Worm (Caenorhabditis elegans): ENCODE measurements around the gene C47E8.1.

The C47E8.1 gene

DNA sequence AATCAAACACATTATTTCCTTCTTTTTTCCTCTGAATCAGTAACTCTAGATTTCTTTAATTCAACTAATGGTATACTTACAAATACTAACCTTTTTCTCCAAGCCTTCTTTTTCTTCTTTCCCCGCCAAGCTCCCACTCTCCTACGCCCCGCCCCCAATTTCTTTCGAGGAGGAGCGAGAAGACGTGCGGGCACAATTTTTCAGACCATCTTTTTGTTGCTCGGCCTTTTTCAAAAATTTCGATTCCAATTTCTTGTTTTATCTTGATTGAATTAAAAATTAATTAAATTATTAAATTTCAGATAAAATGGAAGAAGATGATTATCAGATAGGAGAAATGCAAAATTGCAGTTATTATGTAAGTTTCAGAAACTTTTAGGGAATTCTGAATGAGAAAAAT is 14.2 kb downstream of the C47E8.1 start, which contains the start of gene C47E8.3:
Gene C47E8.3 (plus strand): TSS at position 301 of the 400 bp plus-strand sequence.
- TF ChIP-seq F39B2.1 (GFP tag; IDR thresholded peaks at IDR 0.05) (no peak), sptf-2 (GFP tag; optimal IDR thresholded peaks at IDR 0.05) (no peak), lsl-1 (GFP tag; optimal IDR thresholded peaks at IDR 0.05) (no peak), madf-8 (GFP tag; conservative IDR thresholded peaks at IDR 0.05) (no peak), tbp1 (GFP tag; optimal IDR thresholded peaks at IDR 0.05) (no peak), F55B11.4 (tag; optimal IDR thresholded peaks at IDR 0.05; ENCODE audit: borderline replicate concordance, insufficient read depth) (no peak), lag-1 (GFP tag; IDR thresholded peaks at IDR 0.05) (no peak), ekl-4 (GFP tag; IDR thresholded peaks at IDR 0.05) (no peak), unc-130 (GFP tag; optimal IDR thresholded peaks at IDR 0.05) (no peak), pha-4 (tag; optimal IDR thresholded peaks at IDR 0.05) (no peak), attf-5 (GFP tag; optimal IDR thresholded peaks at IDR 0.05) (no peak), snpc-3.4 (tag; optimal IDR thresholded peaks at IDR 0.05) (no peak), snpc-1.1 (tag; optimal IDR thresholded peaks at IDR 0.05; ENCODE audit: insufficient read depth) (no peak), mxl-1 (tag; optimal IDR thresholded peaks at IDR 0.05) (no peak), F57C9.4 (tag; optimal IDR thresholded peaks at IDR 0.05) (no peak), F57A8.1 (GFP tag; optimal IDR thresholded peaks at IDR 0.05) (no peak), Y53F4B.3 (GFP tag; IDR thresholded peaks at IDR 0.05) (no peak), egl-18 (GFP tag; IDR thresholded peaks at IDR 0.05) (no peak), attf-6 (GFP tag; IDR thresholded peaks at IDR 0.05) (no peak), ccch-3 (GFP tag; optimal IDR thresholded peaks at IDR 0.05) (no peak)

DNA sequence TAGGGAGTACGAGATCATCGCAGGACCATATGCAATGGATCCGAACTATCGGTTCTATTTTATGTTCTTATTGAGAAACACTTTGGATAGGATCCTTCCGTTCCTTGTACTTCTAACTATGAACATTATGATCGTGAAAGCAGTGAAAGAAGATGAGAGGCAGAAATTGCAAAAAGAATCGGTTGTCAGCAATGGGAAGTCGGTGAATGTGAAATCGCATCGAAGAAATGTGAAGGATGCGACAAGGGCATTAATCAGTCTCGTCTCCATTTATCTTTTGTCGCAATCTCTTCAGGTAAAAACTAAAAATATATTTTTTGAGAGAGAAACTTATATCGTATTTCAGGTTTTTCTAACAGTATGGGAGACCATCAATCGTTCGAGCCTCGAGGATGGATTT is 17.0 kb downstream of the C47E8.1 start:
- TF ChIP-seq F57C9.4 (tag; optimal IDR thresholded peaks at IDR 0.05), result no peak
- TF ChIP-seq nhr-179 (tag; optimal IDR thresholded peaks at IDR 0.05), result no peak
- no peak for TF ChIP-seq egrh-3 (GFP tag; IDR thresholded peaks at IDR 0.05)

DNA sequence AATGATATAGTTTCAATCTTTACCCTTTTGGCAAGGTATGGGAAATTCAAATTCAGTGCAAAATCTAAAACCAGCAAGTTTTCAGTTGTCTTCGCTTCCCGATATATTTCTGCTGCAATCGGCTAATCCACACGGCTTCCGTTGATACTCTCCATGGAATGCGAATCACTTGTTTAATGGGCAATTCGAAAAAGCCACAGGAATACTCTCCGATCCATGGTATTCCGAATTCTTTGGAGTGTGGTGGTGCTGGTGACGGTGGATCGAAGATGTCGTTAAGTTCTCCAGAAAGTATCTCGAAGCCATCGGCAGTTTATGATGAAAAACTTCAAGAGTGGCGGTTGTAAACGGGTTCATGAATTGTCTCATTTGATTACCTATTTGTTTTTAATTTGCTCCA is 17.5 kb downstream of the C47E8.1 start:
- TF ChIP-seq nfyb-1 (GFP tag; IDR thresholded peaks at IDR 0.05) (0 out of 2 replicates have a peak, but pooled peaks have one; percentile 40), hsf-1 (GFP tag; IDR thresholded peaks at IDR 0.05) (0 out of 2 replicates have a peak, but pooled peaks have one; percentile 23), snpc-1.3 (tag; optimal IDR thresholded peaks at IDR 0.05; ENCODE audit: insufficient read depth) (no peak), dox-1 (GFP tag; IDR thresholded peaks at IDR 0.05) (0 out of 2 replicates have a peak, but pooled peaks have one; percentile 4), mcd-1 (GFP tag; IDR thresholded peaks at IDR 0.05) (no peak)

DNA sequence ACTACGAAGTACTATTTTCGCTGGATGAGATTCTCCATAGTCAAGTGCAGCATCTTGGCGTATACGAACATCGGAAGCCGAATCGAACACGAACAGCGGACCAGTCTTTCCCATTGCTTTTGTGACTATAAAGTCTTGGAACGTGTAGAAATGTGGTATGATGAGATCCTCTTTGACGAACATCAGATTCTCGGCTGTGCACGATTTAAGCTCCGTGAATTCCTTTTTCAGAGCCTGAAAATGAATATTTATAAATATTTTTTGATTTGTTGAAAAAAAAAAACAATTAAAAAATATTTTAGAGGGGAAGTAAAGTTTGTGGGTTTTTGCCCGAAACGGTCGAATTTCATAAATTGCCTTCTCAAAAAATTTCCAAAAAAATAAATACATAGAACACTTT is 18.1 kb downstream of the C47E8.1 start:
- no peak for TF ChIP-seq repo-1 (tag; optimal IDR thresholded peaks at IDR 0.05)

DNA sequence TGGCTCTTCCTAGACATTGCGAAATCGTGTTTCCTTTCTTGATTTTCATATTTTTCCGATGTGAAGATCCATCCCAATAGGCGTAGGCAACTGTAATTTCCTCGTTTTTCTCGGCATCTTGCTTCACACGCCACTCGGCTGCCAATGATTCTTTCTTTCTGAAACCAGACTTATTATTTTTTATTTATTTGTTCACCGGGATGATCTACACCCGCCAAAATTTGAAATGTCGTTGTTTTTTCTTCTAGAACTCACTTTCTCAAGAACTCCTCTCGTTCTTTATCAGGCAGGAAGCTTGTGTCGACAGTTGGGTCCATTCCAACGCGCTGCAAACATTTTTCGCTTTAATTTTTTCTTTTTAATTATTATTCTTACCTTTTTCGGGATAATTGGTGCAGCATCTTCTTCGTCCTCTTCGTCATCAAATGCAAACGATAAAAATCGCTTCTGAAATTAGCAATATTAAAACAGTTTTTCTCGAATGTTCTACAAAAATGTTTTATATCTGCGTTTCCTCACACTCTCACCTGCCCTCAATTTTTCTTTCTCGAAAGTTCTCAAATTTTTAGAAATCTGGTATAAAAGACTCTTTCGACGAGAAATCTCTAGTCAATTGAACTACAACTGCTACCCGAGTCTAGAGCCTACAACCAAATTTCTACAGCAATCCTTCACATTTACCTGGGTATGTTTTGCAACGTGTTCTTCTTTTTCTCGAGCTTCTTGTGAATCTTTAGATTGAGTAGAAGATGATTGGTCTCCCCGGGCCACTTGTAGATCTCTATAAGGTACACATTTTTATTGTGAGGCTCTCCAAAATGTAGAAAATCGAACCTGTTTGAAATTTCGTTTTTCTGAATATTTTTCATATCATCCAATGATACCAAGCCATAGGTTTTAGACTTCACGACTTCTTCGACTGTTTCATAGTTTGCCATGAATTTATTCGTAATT is 18.8 kb downstream of the C47E8.1 start, which contains the start of gene hsp-90:
Gene hsp-90 (plus strand): TSS at position 560 of the 954 bp plus-strand sequence.
- peak; percentile 26 for TF ChIP-seq efl-1 (GFP tag; optimal IDR thresholded peaks at IDR 0.05)
- peak; percentile 54; the same call in 1 of the 2 replicates for TF ChIP-seq hsf-1 (GFP tag; IDR thresholded peaks at IDR 0.05)
- no peak for TF ChIP-seq cebp-1 (GFP tag; IDR thresholded peaks at IDR 0.05)
- TF ChIP-seq cebp-1 (tag; optimal IDR thresholded peaks at IDR 0.05), result peak; percentile 79
- TF ChIP-seq madf-6 (GFP tag; IDR thresholded peaks at IDR 0.05), result peak; percentile 73
- no peak for TF ChIP-seq attf-5 (GFP tag; optimal IDR thresholded peaks at IDR 0.05)
- no peak for TF ChIP-seq ztf-22 (GFP tag; optimal IDR thresholded peaks at IDR 0.05)
- no peak for TF ChIP-seq pbrm-1 (GFP tag; IDR thresholded peaks at IDR 0.05)
- peak; percentile 45 for TF ChIP-seq ama-1 (optimal IDR thresholded peaks at IDR 0.05)
- TF ChIP-seq ama-1 (GFP tag; optimal IDR thresholded peaks at IDR 0.05), result no peak
- no peak for TF ChIP-seq B0261.1 (tag; optimal IDR thresholded peaks at IDR 0.05)
- peak; percentile 56; the same call in 1 of the 2 replicates for TF ChIP-seq madf-8 (GFP tag; conservative IDR thresholded peaks at IDR 0.05)
- TF ChIP-seq xnd-1 (tag; optimal IDR thresholded peaks at IDR 0.05), result peak; percentile 23

All from whole organism, young adult.